Worm (Caenorhabditis elegans) whole organism, L4 larva: ENCODE data around the gene E01B7.2.

Experiments used
- F10B5.3 ChIP-seq: sonication (generic microtip); optimal IDR thresholded peaks from 2 replicates; lab custom pipeline; 2016; ENCODE audit warnings: mild to moderate bottlenecking, missing genetic modification characterization, missing compliant biosample characterization
- Y105C5A.15 ChIP-seq: fragments of 200-800 bp; sonication (Bioruptor generic); IDR thresholded peaks from 2 replicates; pipeline ENCODE4 v1.3.6; 2022; ENCODE audit warnings: missing genetic modification characterization, missing compliant biosample characterization
- Y48G9A.11 ChIP-seq: fragments of 200-800 bp; sonication (Bioruptor generic); IDR thresholded peaks from 2 replicates; pipeline ENCODE4 v1.3.6; 2022; ENCODE audit warnings: missing genetic modification reagents, missing genetic modification characterization, missing compliant biosample characterization
- Y75B8A.6 ChIP-seq: fragments of 200-800 bp; sonication (Bioruptor generic); IDR thresholded peaks from 2 replicates; pipeline ENCODE4 v1.3.6; 2022; ENCODE audit warnings: missing genetic modification reagents, missing genetic modification characterization, missing compliant biosample characterization
- aha-1 ChIP-seq: fragments of 150-350 bp; peaks from one replicate; lab custom pipeline; 2014; ENCODE audit warnings: missing biosample characterization, missing genetic modification characterization
- aly-2 ChIP-seq: sonication (generic microtip); optimal IDR thresholded peaks from 2 replicates; lab custom pipeline; 2018; ENCODE audit warnings: missing biosample characterization, missing genetic modification characterization
- ama-1 ChIP-seq: fragments of 150-350 bp; optimal IDR thresholded peaks from 2 replicates; lab custom pipeline; 2014; ENCODE audit warnings: inconsistent platforms, mixed read lengths
- attf-4 ChIP-seq: sonication (generic microtip); optimal IDR thresholded peaks from 3 replicates; lab custom pipeline; 2017; ENCODE audit warnings: missing biosample characterization, missing genetic modification characterization
- ceh-28 ChIP-seq: fragments of 150-350 bp; optimal IDR thresholded peaks from 2 replicates; lab custom pipeline; 2014; ENCODE audit warnings: missing biosample characterization, missing genetic modification reagents, missing genetic modification characterization
- ces-1 ChIP-seq: fragments of 150-350 bp; sonication (generic microtip); optimal IDR thresholded peaks from 4 replicates; lab custom pipeline; 2014; ENCODE audit warnings: missing biosample characterization, missing genetic modification reagents, missing genetic modification characterization
- cey-2 ChIP-seq: sonication (generic microtip); optimal IDR thresholded peaks from 3 replicates; lab custom pipeline; 2017; ENCODE audit warnings: missing genetic modification characterization, mild to moderate bottlenecking, missing compliant biosample characterization, antibody characterized with exemption, borderline replicate concordance; ENCODE audit not compliant: insufficient read depth
- daf-12 ChIP-seq: fragments of 150-350 bp; optimal IDR thresholded peaks from 2 replicates; lab custom pipeline; 2014; ENCODE audit warnings: missing biosample characterization, missing genetic modification reagents, missing genetic modification characterization
- daf-16 ChIP-seq, 3 experiments: sonication (generic microtip); optimal IDR thresholded peaks; 2 replicates each; lab custom pipeline; 2016 to 2017; ENCODE audit warnings: missing genetic modification characterization in 3 of 3, missing genetic modification reagents in 3 of 3, mild to moderate bottlenecking in 2 of 3, missing compliant biosample characterization in 2 of 3, missing biosample characterization in 1 of 3, moderate library complexity in 1 of 3
- dmd-6 ChIP-seq: fragments of 200-800 bp; sonication (Bioruptor generic); IDR thresholded peaks from 2 replicates; pipeline ENCODE4 v1.3.6; 2022; ENCODE audit warnings: missing genetic modification reagents, missing genetic modification characterization, missing compliant biosample characterization
- dmd-8 ChIP-seq: fragments of 200-800 bp; sonication (Bioruptor generic); IDR thresholded peaks from 2 replicates; pipeline ENCODE4 v1.3.6; 2022; ENCODE audit warnings: missing genetic modification characterization, missing compliant biosample characterization
- duxl-1 ChIP-seq: sonication (generic microtip); optimal IDR thresholded peaks from 2 replicates; lab custom pipeline; 2016; ENCODE audit warnings: mild to moderate bottlenecking, missing genetic modification characterization, moderate library complexity, missing compliant biosample characterization; ENCODE audit not compliant: poor library complexity
- egl-27 ChIP-seq: sonication (generic microtip); optimal IDR thresholded peaks from 3 replicates; lab custom pipeline; 2017; ENCODE audit warnings: missing biosample characterization, missing genetic modification reagents, missing genetic modification characterization
- hlh-11 ChIP-seq: fragments of 200-800 bp; sonication (Bioruptor generic); optimal IDR thresholded peaks from 2 replicates; lab custom pipeline; 2018; ENCODE audit warnings: mild to moderate bottlenecking, missing genetic modification characterization, missing compliant biosample characterization
- lim-7 ChIP-seq: fragments of 200-800 bp; sonication (Bioruptor generic); IDR thresholded peaks from 2 replicates; pipeline ENCODE4 v1.3.6; 2022; ENCODE audit warnings: missing genetic modification characterization, missing compliant biosample characterization
- lin-29 ChIP-seq: fragments of 200-800 bp; sonication (Bioruptor generic); IDR thresholded peaks from 2 replicates; pipeline ENCODE4 v1.3.6; 2022; ENCODE audit warnings: missing genetic modification reagents, missing genetic modification characterization, missing compliant biosample characterization
- mxl-3 ChIP-seq: fragments of 200-800 bp; sonication (Bioruptor generic); optimal IDR thresholded peaks from 2 replicates; lab custom pipeline; 2018; ENCODE audit warnings: mild to moderate bottlenecking, missing genetic modification characterization, missing compliant biosample characterization
- nhr-42 ChIP-seq: fragments of 200-800 bp; sonication (Bioruptor generic); IDR thresholded peaks from 2 replicates; pipeline ENCODE4 v1.3.6; 2022; ENCODE audit warnings: missing genetic modification characterization, missing compliant biosample characterization
- nhr-77 ChIP-seq: fragments of 150-350 bp; optimal IDR thresholded peaks from 2 replicates; lab custom pipeline; 2014; ENCODE audit warnings: missing biosample characterization, missing genetic modification characterization
- php-3 ChIP-seq: fragments of 200-800 bp; sonication (Bioruptor generic); IDR thresholded peaks from 2 replicates; pipeline ENCODE4 v1.3.6; 2022; ENCODE audit warnings: missing genetic modification reagents, missing genetic modification characterization, missing compliant biosample characterization
- sdz-12 ChIP-seq: fragments of 200-800 bp; sonication (Bioruptor generic); optimal IDR thresholded peaks from 2 replicates; lab custom pipeline; 2018; ENCODE audit warnings: mild to moderate bottlenecking, missing genetic modification characterization, missing compliant biosample characterization
- set-16 ChIP-seq: fragments of 200-800 bp; sonication (Bioruptor generic); IDR thresholded peaks from 2 replicates; pipeline ENCODE4 v1.3.6; 2022; ENCODE audit warnings: missing genetic modification reagents, missing genetic modification characterization, missing compliant biosample characterization
- skn-1 ChIP-seq: fragments of 150-350 bp; optimal IDR thresholded peaks from 2 replicates; lab custom pipeline; 2014; ENCODE audit warnings: missing biosample characterization, missing genetic modification characterization
- snpc-4 ChIP-seq: fragments of 150-350 bp; optimal IDR thresholded peaks from 2 replicates; lab custom pipeline; 2014; ENCODE audit warnings: missing biosample characterization, missing genetic modification characterization
- spr-3 ChIP-seq: fragments of 200-800 bp; sonication (Bioruptor generic); optimal IDR thresholded peaks from 2 replicates; lab custom pipeline; 2018; ENCODE audit warnings: mild to moderate bottlenecking, missing genetic modification characterization, missing compliant biosample characterization
- unc-62 ChIP-seq, 3 experiments: fragments of 150-350 bp in 1 of 3; sonication (generic microtip); optimal IDR thresholded peaks in 2 of 3; peaks in 1 of 3; 1 replicate in 1 of 3; 2 replicates in 2 of 3; lab custom pipeline; 2014 to 2017; ENCODE audit warnings: missing biosample characterization in 3 of 3, missing genetic modification characterization in 3 of 3, missing genetic modification reagents in 3 of 3, missing genotype in 1 of 3
- vab-7 ChIP-seq: fragments of 200-800 bp; sonication (Bioruptor generic); IDR thresholded peaks from 2 replicates; pipeline ENCODE4 v1.3.6; 2022; ENCODE audit warnings: missing genetic modification reagents, missing genetic modification characterization, missing compliant biosample characterization
- zfp-3 ChIP-seq: fragments of 200-800 bp; sonication (Bioruptor generic); conservative IDR thresholded peaks from 2 replicates; pipeline ENCODE4 v1.3.6; 2022; ENCODE audit warnings: missing genetic modification reagents, missing genetic modification characterization, missing compliant biosample characterization
- zip-11 ChIP-seq: fragments of 200-800 bp; sonication (Bioruptor generic); IDR thresholded peaks from 2 replicates; pipeline ENCODE4 v1.3.6; 2022; ENCODE audit warnings: missing genetic modification characterization, missing compliant biosample characterization

Gene E01B7.2

ce11 chrV:17943877-17944472, 22.4 kb downstream of the E01B7.2 start:
- no peak for TF ChIP-seq daf-16 (GFP tag; optimal IDR thresholded peaks at IDR 0.05; lab: Kevin White, UChicago)
- TF ChIP-seq daf-16 (tag; optimal IDR thresholded peaks at IDR 0.05; lab: Kevin White, UChicago): no peak
- no peak for TF ChIP-seq zip-11 (GFP tag; lab: Robert Waterston, UW)
- no peak for TF ChIP-seq duxl-1 (tag; lab: Kevin White, UChicago)
- TF ChIP-seq set-16 (GFP tag; lab: Robert Waterston, UW): peak; percentile 91
- no peak for TF ChIP-seq php-3 (GFP tag; lab: Robert Waterston, UW)
- no peak for TF ChIP-seq zfp-3 (GFP tag; lab: Robert Waterston, UW)
- no peak for TF ChIP-seq daf-12 (tag; lab: Kevin White, UChicago)
- no peak for TF ChIP-seq Y48G9A.11 (GFP tag; lab: Robert Waterston, UW)
- TF ChIP-seq dmd-6: no peak
- TF ChIP-seq attf-4 (tag; lab: Kevin White, UChicago): no peak
- TF ChIP-seq ama-1 (lab: Kevin White, UChicago): no peak
- no peak for TF ChIP-seq F10B5.3
- TF ChIP-seq sdz-12 (GFP tag; lab: Kevin White, UChicago): no peak
- TF ChIP-seq aha-1 (tag; lab: Kevin White, UChicago): peak; percentile 17
- no peak for TF ChIP-seq nhr-42 (GFP tag; lab: Robert Waterston, UW)

- TF ChIP-seq dmd-8 (GFP tag; lab: Robert Waterston, UW) (no peak), egl-27 (no peak), dmd-6 (no peak), snpc-4 (tag; lab: Kevin White, UChicago) (no peak), aly-2 (tag; lab: Kevin White, UChicago) (no peak), unc-62 (GFP tag; optimal IDR thresholded peaks at IDR 0.05 in 1 of 2; lab: Kevin White, UChicago) (peak in 1 of 2 experiments; percentile 73), unc-62 (tag; optimal IDR thresholded peaks at IDR 0.05; lab: Kevin White, UChicago) (no peak), set-16 (GFP tag; lab: Robert Waterston, UW) (peak; percentile 82), Y105C5A.15 (GFP tag; lab: Robert Waterston, UW) (no peak)
These were observed 23.4 kb downstream of the E01B7.2 start for ce11 chrV:17944849-17945452.

ce11 chrV:17945460-17945859, 23.9 kb downstream of the E01B7.2 start:
- TF ChIP-seq set-16 (GFP tag; lab: Robert Waterston, UW): peak; percentile 78
- TF ChIP-seq ceh-28 (tag; lab: Kevin White, UChicago): no peak

ce11 chrV:17947266-17947665, 25.7 kb downstream of the E01B7.2 start:
- TF ChIP-seq mxl-3 (GFP tag; lab: Kevin White, UChicago) (no peak), nhr-77 (tag; lab: Kevin White, UChicago) (no peak), spr-3 (GFP tag; lab: Kevin White, UChicago) (no peak), lim-7 (GFP tag; lab: Robert Waterston, UW) (no peak), lin-29 (GFP tag; lab: Robert Waterston, UW) (no peak), hlh-11 (no peak), cey-2 (tag; lab: Kevin White, UChicago) (no peak), skn-1 (tag; lab: Kevin White, UChicago) (no peak), daf-12 (tag; lab: Kevin White, UChicago) (no peak), Y75B8A.6 (GFP tag; lab: Robert Waterston, UW) (no peak), vab-7 (GFP tag; lab: Robert Waterston, UW) (no peak), ces-1 (no peak)
- TF ChIP-seq, all 104 proteins: peak for 0
